Worm (Caenorhabditis elegans): ENCODE data around the gene Y53F4B.17.

ce11 chrII:15111352-15111751 lies 52.9 kb downstream of the Y53F4B.17 start:
- TF ChIP-seq egl-27 (tag; optimal IDR thresholded peaks at IDR 0.05), result no peak
- TF ChIP-seq nhr-12 (tag; optimal IDR thresholded peaks at IDR 0.05), result no peak
- TF ChIP-seq elt-2 (tag; optimal IDR thresholded peaks at IDR 0.05), result peak; percentile 87
- no peak for TF ChIP-seq zag-1 (tag; optimal IDR thresholded peaks at IDR 0.05)
- no peak for TF ChIP-seq ama-1 (optimal IDR thresholded peaks at IDR 0.05)
- TF ChIP-seq lin-15B (tag; optimal IDR thresholded peaks at IDR 0.05), result no peak
- no peak for TF ChIP-seq nhr-76 (tag; optimal IDR thresholded peaks at IDR 0.05)
- TF ChIP-seq elt-1 (tag; optimal IDR thresholded peaks at IDR 0.05), result no peak

Data from whole organism, L3 larva.